Worm (Caenorhabditis elegans): ENCODE data around the gene fbxb-58.

Gene fbxb-58

ce11 chrX:1627013-1627412 is 924 bp upstream of the fbxb-58 start (continued):
- TF ChIP-seq F52B5.7 (tag; optimal IDR thresholded peaks at IDR 0.05) (peak; percentile 84), ceh-79 (tag; optimal IDR thresholded peaks at IDR 0.05) (no peak), snpc-1.1 (tag; optimal IDR thresholded peaks at IDR 0.05; ENCODE audit: insufficient read depth) (no peak), lsy-27 (tag; optimal IDR thresholded peaks at IDR 0.05; ENCODE audit: borderline replicate concordance, insufficient read depth) (no peak), ceh-91 (GFP tag; IDR thresholded peaks at IDR 0.05) (no peak), madf-10 (tag; optimal IDR thresholded peaks at IDR 0.05) (peak; percentile 96), lin-26 (GFP tag; IDR thresholded peaks at IDR 0.05) (peak; percentile 80), gei-17 (GFP tag; optimal IDR thresholded peaks at IDR 0.05) (peak; percentile 98), xnd-1 (tag; optimal IDR thresholded peaks at IDR 0.05) (no peak), somi-1 (GFP tag; optimal IDR thresholded peaks at IDR 0.05) (peak; percentile 98), die-1 (tag; optimal IDR thresholded peaks at IDR 0.05) (peak; percentile 58), nfya-2 (GFP tag; IDR thresholded peaks at IDR 0.05) (no peak), T26A5.8 (tag; optimal IDR thresholded peaks at IDR 0.05) (no peak), him-1 (tag; optimal IDR thresholded peaks at IDR 0.05) (no peak), nhr-80 (tag; optimal IDR thresholded peaks at IDR 0.05) (peak; percentile 89), F23B12.7 (tag; optimal IDR thresholded peaks at IDR 0.05; ENCODE audit: insufficient read depth) (peak; percentile 98)

- TF ChIP-seq him-1 (tag; optimal IDR thresholded peaks at IDR 0.05): peak; percentile 10
- no peak for TF ChIP-seq snpc-3.4 (tag; optimal IDR thresholded peaks at IDR 0.05)
- TF ChIP-seq madf-8 (GFP tag; conservative IDR thresholded peaks at IDR 0.05): no peak
- TF ChIP-seq B0261.1 (tag; optimal IDR thresholded peaks at IDR 0.05): peak; percentile 40
- no peak for TF ChIP-seq tlf-1 (GFP tag; optimal IDR thresholded peaks at IDR 0.05)
- TF ChIP-seq tbp1 (GFP tag; optimal IDR thresholded peaks at IDR 0.05): peak; percentile 77
- TF ChIP-seq lag-1 (GFP tag; IDR thresholded peaks at IDR 0.05): no peak
- TF ChIP-seq rpc-1 (optimal IDR thresholded peaks at IDR 0.05): peak; percentile 40
- peak; percentile 70 for TF ChIP-seq rpc-1 (tag; optimal IDR thresholded peaks at IDR 0.05)
- TF ChIP-seq lin-26 (GFP tag; IDR thresholded peaks at IDR 0.05): peak; percentile 28; the same call in 1 of the 2 replicates
These were observed 1.8 kb downstream of the fbxb-58 start for ce11 chrX:1629746-1630145.

ce11 chrX:1630881-1631516 is 3.1 kb downstream of the fbxb-58 start, which contains the start of gene ZK380.2:
TSS of gene ZK380.2 (plus strand) at chrX:1631466.
- TF ChIP-seq F10E7.11 (tag; optimal IDR thresholded peaks at IDR 0.05) (no peak), snpc-4 (GFP tag; optimal IDR thresholded peaks at IDR 0.05) (no peak), snpc-4 (tag; optimal IDR thresholded peaks at IDR 0.05) (peak in 2 of 4 experiments; percentile 21 to 52)

- TF ChIP-seq fkh-3 (tag; optimal IDR thresholded peaks at IDR 0.05) (no peak), nhr-179 (tag; optimal IDR thresholded peaks at IDR 0.05) (no peak), hlh-12 (tag; optimal IDR thresholded peaks at IDR 0.05) (no peak), him-1 (tag; optimal IDR thresholded peaks at IDR 0.05) (peak; percentile 91), Y79H2A.3 (GFP tag; conservative IDR thresholded peaks at IDR 0.05) (no peak), lsl-1 (GFP tag; optimal IDR thresholded peaks at IDR 0.05) (peak; percentile 18), egl-18 (GFP tag; IDR thresholded peaks at IDR 0.05) (no peak), madf-8 (GFP tag; conservative IDR thresholded peaks at IDR 0.05) (no peak), B0035.1 (tag; optimal IDR thresholded peaks at IDR 0.05) (no peak), ztf-3 (GFP tag; optimal IDR thresholded peaks at IDR 0.05) (no peak), K12H6.12 (tag; optimal IDR thresholded peaks at IDR 0.05) (no peak), hsf-1 (GFP tag; IDR thresholded peaks at IDR 0.05) (no peak), snpc-1.1 (tag; optimal IDR thresholded peaks at IDR 0.05; ENCODE audit: insufficient read depth) (peak; percentile 34), die-1 (tag; optimal IDR thresholded peaks at IDR 0.05) (no peak), rpc-1 (optimal IDR thresholded peaks at IDR 0.05) (peak; percentile 75), rpc-1 (tag; optimal IDR thresholded peaks at IDR 0.05) (peak; percentile 87), ceh-40 (GFP tag; IDR thresholded peaks at IDR 0.05) (no peak), snpc-3.4 (tag; optimal IDR thresholded peaks at IDR 0.05) (peak; percentile 56), madf-6 (GFP tag; IDR thresholded peaks at IDR 0.05) (no peak), ztf-28 (GFP tag; IDR thresholded peaks at IDR 0.05) (no peak), unc-130 (GFP tag; optimal IDR thresholded peaks at IDR 0.05) (no peak), lin-40 (tag; optimal IDR thresholded peaks at IDR 0.05) (no peak)
These were observed 15.6 kb downstream of the fbxb-58 start for ce11 chrX:1643442-1644096.

All from whole organism, young adult.